Worm (Caenorhabditis elegans) whole organism, L2 larva: Measurements from ENCODE around the gene srbc-12.
"Not testable (repeated sequence)": the region's sequence is repeated elsewhere in the genome, so short reads cannot be mapped to it uniquely, and the experiment has no call there.

Experiments used
- F13H6.1 ChIP-seq: sonication (generic microtip); optimal IDR thresholded peaks from 2 replicates; lab custom pipeline; 2016; ENCODE audit warnings: missing genetic modification characterization, missing compliant biosample characterization
- Y55F3AM.14 ChIP-seq: fragments of 200-800 bp; sonication (Bioruptor generic); optimal IDR thresholded peaks from 2 replicates; lab custom pipeline; 2018; ENCODE audit warnings: mild to moderate bottlenecking, missing genetic modification characterization, missing compliant biosample characterization
- ceh-16 ChIP-seq: fragments of 150-350 bp; optimal IDR thresholded peaks from 2 replicates; lab custom pipeline; 2014; ENCODE audit warnings: missing biosample characterization, missing genetic modification characterization
- ceh-82 ChIP-seq: fragments of 150-350 bp; optimal IDR thresholded peaks from 2 replicates; lab custom pipeline; 2014; ENCODE audit warnings: missing biosample characterization, missing genetic modification characterization
- crh-2 ChIP-seq: sonication (generic microtip); optimal IDR thresholded peaks from 2 replicates; lab custom pipeline; 2017; ENCODE audit warnings: missing biosample characterization, missing genetic modification characterization
- dmd-4 ChIP-seq: sonication (generic microtip); optimal IDR thresholded peaks from 2 replicates; lab custom pipeline; 2017; ENCODE audit warnings: missing biosample characterization, missing genetic modification characterization
- elt-3 ChIP-seq: sonication (generic microtip); optimal IDR thresholded peaks from 2 replicates; lab custom pipeline; 2017; ENCODE audit warnings: missing biosample characterization, missing genetic modification characterization
- fos-1 ChIP-seq: fragments of 150-350 bp; optimal IDR thresholded peaks from 2 replicates; lab custom pipeline; 2014; ENCODE audit warnings: missing biosample characterization, missing genetic modification characterization
- gmeb-1 ChIP-seq: fragments of 150-350 bp; optimal IDR thresholded peaks from 2 replicates; lab custom pipeline; 2014; ENCODE audit warnings: missing biosample characterization, missing genetic modification characterization
- lin-13 ChIP-seq: fragments of 150-350 bp; optimal IDR thresholded peaks from 2 replicates; lab custom pipeline; 2014; ENCODE audit warnings: missing biosample characterization, missing genetic modification reagents, missing genetic modification characterization
- lin-39 ChIP-seq: fragments of 150-350 bp; optimal IDR thresholded peaks from 2 replicates; lab custom pipeline; 2014; ENCODE audit warnings: missing biosample characterization, missing genetic modification reagents, missing genetic modification characterization
- lsy-2 ChIP-seq, 2 experiments: fragments of 150-350 bp in 1 of 2; sonication (generic microtip) in 1 of 2; optimal IDR thresholded peaks; 2 replicates each; lab custom pipeline; 2014 to 2017; ENCODE audit warnings: missing biosample characterization in 2 of 2, missing genetic modification characterization in 2 of 2
- mab-5 ChIP-seq: fragments of 150-350 bp; optimal IDR thresholded peaks from 2 replicates; lab custom pipeline; 2014; ENCODE audit warnings: missing biosample characterization, missing genetic modification characterization
- mbf-1 ChIP-seq: sonication (generic microtip); optimal IDR thresholded peaks from 2 replicates; lab custom pipeline; 2017; ENCODE audit warnings: missing biosample characterization, missing genetic modification characterization
- nhr-10 ChIP-seq: sonication (generic microtip); optimal IDR thresholded peaks from 2 replicates; lab custom pipeline; 2017; ENCODE audit warnings: missing biosample characterization, missing genetic modification characterization
- nhr-11 ChIP-seq: fragments of 150-350 bp; optimal IDR thresholded peaks from 2 replicates; lab custom pipeline; 2014; ENCODE audit warnings: missing biosample characterization, missing genetic modification characterization
- nhr-129 ChIP-seq: fragments of 150-350 bp; optimal IDR thresholded peaks from 2 replicates; lab custom pipeline; 2014; ENCODE audit warnings: missing biosample characterization, missing genetic modification characterization
- nhr-21 ChIP-seq: fragments of 150-350 bp; optimal IDR thresholded peaks from 2 replicates; lab custom pipeline; 2014; ENCODE audit warnings: missing biosample characterization, missing genetic modification characterization
- nhr-23 ChIP-seq: fragments of 150-350 bp; optimal IDR thresholded peaks from 2 replicates; lab custom pipeline; 2014; ENCODE audit warnings: missing biosample characterization, missing genetic modification reagents, missing genetic modification characterization
- nhr-237 ChIP-seq: fragments of 150-350 bp; optimal IDR thresholded peaks from 2 replicates; lab custom pipeline; 2014; ENCODE audit warnings: missing biosample characterization, missing genetic modification characterization
- peb-1 ChIP-seq: fragments of 150-350 bp; optimal IDR thresholded peaks from 2 replicates; lab custom pipeline; 2014; ENCODE audit warnings: missing biosample characterization, missing genetic modification characterization
- sem-4 ChIP-seq: fragments of 150-350 bp; optimal IDR thresholded peaks from 2 replicates; lab custom pipeline; 2014; ENCODE audit warnings: missing biosample characterization, missing genetic modification reagents, missing genetic modification characterization
- sma-3 ChIP-seq: sonication (generic microtip); optimal IDR thresholded peaks from 2 replicates; lab custom pipeline; 2016; ENCODE audit warnings: missing genetic modification reagents, missing genetic modification characterization, missing compliant biosample characterization
- snpc-4 ChIP-seq: fragments of 150-350 bp; optimal IDR thresholded peaks from 2 replicates; lab custom pipeline; 2014; ENCODE audit warnings: missing biosample characterization, missing genetic modification characterization
- unc-55 ChIP-seq: fragments of 150-350 bp; sonication (generic microtip); optimal IDR thresholded peaks from 3 replicates; lab custom pipeline; 2014; ENCODE audit warnings: missing biosample characterization, missing genetic modification reagents, missing genetic modification characterization
- zag-1 ChIP-seq: fragments of 150-350 bp; optimal IDR thresholded peaks from 2 replicates; lab custom pipeline; 2014; ENCODE audit warnings: missing biosample characterization, missing genetic modification characterization

srbc-12 gene

DNA sequence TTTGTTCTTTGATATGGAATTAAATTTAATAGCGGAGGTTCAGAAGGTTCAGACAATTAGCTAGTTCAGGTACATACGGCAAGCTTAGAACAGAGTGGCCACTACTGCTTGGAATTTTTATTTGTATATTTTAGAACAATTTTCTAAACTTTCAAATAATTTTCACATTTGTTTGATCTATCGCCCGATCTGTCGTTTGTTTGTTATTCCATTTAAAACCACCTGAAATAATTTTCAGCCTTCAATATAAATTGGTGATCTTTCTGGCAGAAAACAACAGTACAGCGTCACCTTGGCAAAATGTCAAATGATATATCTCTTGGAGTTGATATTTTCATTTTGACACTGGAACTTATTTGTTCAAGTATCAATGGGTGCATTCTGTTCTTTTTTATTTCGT, 34.9 kb upstream of the srbc-12 start, which contains the start of gene R13D11.3:
R13D11.3 (plus strand) TSS at position 301 of the 400 bp plus-strand sequence.
- no peak for TF ChIP-seq unc-55 (GFP tag; lab: Kevin White, UChicago)
- no peak for TF ChIP-seq gmeb-1 (tag; lab: Kevin White, UChicago)
- no peak for TF ChIP-seq elt-3 (tag; lab: Kevin White, UChicago)
- no peak for TF ChIP-seq peb-1
- no peak for TF ChIP-seq nhr-11 (tag; lab: Kevin White, UChicago)
- no peak for TF ChIP-seq lsy-2 (tag; optimal IDR thresholded peaks at IDR 0.05; lab: Kevin White, UChicago)
- no peak for TF ChIP-seq ceh-16 (tag; lab: Kevin White, UChicago)
- TF ChIP-seq crh-2 (tag; lab: Kevin White, UChicago): no peak
- no peak for TF ChIP-seq nhr-129 (tag; lab: Kevin White, UChicago)
- TF ChIP-seq, all 48 proteins: peak for 0

DNA sequence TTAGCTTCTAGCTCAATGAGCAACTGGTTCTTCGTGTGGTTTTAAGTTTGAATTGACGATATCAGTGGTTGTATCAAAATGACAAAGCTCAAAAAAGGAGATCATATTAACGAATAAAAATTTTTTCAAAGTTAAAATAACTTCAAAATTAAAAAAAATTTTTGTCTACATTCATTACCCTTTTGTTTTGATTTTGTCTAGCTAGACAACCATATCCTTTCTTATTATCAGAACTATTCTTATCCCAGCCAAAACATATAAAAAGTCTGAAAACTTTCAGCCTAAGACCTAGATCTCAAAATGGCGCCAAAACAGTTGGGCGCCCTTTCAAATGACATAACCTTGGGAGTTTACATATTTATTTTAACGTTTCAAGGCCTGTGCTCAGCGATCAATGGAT, 32.4 kb upstream of the srbc-12 start, which contains the start of gene R13D11.1:
R13D11.1 (plus strand) TSS at position 301 of the 400 bp plus-strand sequence.
- TF ChIP-seq nhr-11 (tag; lab: Kevin White, UChicago) (no peak), mab-5 (no peak)

DNA sequence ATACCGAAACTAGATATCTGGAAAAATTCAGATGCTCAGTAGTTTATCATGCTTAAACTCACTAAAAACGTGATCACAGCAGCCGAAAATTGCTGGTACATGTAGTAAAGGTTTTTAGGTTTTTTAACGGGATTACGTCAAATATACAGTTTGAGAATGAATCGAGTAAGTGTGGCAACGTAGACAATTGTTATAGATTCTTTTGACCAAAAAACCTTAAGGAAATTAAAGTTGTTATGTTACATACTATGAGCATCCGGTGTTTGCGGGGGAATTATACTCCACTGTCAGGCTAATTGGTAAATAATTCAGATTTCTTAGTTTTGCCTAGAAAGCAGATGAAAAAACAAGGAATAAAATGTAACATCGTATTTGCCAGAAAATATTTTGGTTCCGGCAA, 29.0 kb upstream of the srbc-12 start, which contains the start of gene srx-32:
srx-32 (minus strand) TSS at position 101 of the 400 bp plus-strand sequence.
- TF ChIP-seq Y55F3AM.14 (GFP tag; lab: Kevin White, UChicago); unc-55 (GFP tag; lab: Kevin White, UChicago); lin-39 (tag; lab: Kevin White, UChicago): not testable (repeated sequence)

DNA sequence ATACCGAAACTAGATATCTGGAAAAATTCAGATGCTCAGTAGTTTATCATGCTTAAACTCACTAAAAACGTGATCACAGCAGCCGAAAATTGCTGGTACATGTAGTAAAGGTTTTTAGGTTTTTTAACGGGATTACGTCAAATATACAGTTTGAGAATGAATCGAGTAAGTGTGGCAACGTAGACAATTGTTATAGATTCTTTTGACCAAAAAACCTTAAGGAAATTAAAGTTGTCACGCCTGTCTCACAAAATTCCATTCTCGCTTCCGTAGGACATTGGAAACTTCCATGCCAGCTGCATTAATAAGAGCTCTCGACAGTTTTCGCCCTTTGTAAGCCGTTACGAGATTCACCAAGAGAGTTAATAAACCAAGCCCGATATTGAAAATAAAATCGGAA, 26.7 kb upstream of the srbc-12 start, which contains the start of gene srx-31:
srx-31 (minus strand) TSS at position 101 of the 400 bp plus-strand sequence.
- TF ChIP-seq F13H6.1, gmeb-1, sem-4 (tag; lab: Kevin White, UChicago): not testable (repeated sequence)

DNA sequence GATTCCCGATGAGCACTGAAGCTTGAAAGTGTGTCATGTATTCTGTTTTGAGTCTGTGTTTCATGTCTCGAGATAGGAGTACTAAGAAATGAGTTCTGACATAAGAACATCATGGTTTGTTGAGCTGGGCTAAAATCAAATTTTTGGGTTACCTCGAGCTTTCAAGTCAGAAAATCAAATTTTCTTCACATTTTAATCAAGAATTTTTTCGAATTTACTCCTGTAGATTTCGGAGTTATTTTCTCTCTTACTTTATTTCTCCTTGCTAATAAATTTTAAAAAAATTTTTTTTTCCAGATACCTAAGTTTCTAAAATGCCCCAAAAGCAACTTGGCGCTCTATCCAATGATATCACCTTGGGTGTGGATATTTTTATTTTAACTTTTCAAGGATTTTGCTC, 23.5 kb upstream of the srbc-12 start, which contains the start of gene F41H8.2:
F41H8.2 (plus strand) TSS at position 301 of the 400 bp plus-strand sequence.
- TF ChIP-seq nhr-129 (tag; lab: Kevin White, UChicago): no peak
- TF ChIP-seq snpc-4 (tag; lab: Kevin White, UChicago): no peak
- TF ChIP-seq peb-1: no peak
- no peak for TF ChIP-seq crh-2 (tag; lab: Kevin White, UChicago)
- no peak for TF ChIP-seq zag-1
- TF ChIP-seq lsy-2 (tag; optimal IDR thresholded peaks at IDR 0.05; lab: Kevin White, UChicago): no peak
- no peak for TF ChIP-seq mbf-1 (tag; lab: Kevin White, UChicago)
- TF ChIP-seq nhr-10 (tag; lab: Kevin White, UChicago): no peak
- no peak for TF ChIP-seq nhr-23 (tag; lab: Kevin White, UChicago)
- no peak for TF ChIP-seq lin-13 (GFP tag; lab: Kevin White, UChicago)
- no peak for TF ChIP-seq nhr-21 (tag; lab: Kevin White, UChicago)
- no peak for TF ChIP-seq ceh-82 (tag; lab: Kevin White, UChicago)
- no peak for TF ChIP-seq fos-1
- TF ChIP-seq elt-3 (tag; lab: Kevin White, UChicago): no peak
- TF ChIP-seq dmd-4: no peak

DNA sequence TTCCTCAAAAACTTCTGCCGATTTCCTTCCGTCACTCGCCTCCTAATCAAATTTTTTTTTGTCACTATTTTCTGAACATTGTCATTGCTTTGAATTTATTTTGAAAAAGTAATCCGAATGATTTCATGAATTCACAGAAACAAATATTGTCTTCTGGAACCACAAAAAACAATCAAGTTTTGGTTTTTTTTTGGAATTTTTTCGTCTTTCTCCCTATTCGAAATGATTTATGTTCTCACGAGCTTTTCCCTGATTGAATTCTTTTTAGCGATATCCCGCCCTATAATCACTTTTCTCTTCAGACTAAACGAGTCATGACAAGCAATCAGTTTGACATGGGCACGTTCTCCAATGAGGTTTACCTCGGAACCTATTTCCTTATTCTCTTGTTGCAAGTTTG, 16.2 kb upstream of the srbc-12 start, which contains the start of gene F41H8.1:
F41H8.1 (plus strand) TSS at position 301 of the 400 bp plus-strand sequence.
- TF ChIP-seq sma-3 (GFP tag; lab: Kevin White, UChicago) (no peak), zag-1 (no peak), nhr-237 (tag; lab: Kevin White, UChicago) (no peak)
- TF ChIP-seq, all 48 proteins: peak for 0

DNA sequence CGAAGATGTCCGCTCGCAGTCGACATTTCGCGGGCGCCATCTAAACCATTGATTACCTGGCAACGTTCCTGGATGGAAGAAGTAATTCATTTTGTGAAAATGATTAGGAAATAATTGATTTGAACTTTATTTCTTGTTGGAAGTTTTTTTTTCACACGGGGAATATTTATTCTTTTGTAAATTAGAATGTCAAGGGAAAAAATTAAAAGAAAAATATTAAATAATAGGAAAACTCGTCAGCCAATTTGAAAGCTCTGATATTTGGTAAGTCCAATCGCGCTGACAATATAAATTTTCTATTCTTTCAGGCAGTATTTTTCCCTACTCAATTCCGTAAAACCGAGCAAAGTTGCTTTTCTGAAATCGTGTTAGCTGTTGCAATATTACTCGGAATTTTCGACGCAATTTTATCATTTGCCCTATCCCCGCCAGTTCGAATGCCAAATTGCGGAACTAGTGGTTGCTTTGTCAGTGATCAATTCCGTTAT, 10.6 kb upstream of the srbc-12 start, which contains the start of the genes K09C6.7 and K09C6.10:
K09C6.7 (minus strand) TSS at position 101 of the 488 bp plus-strand sequence.
K09C6.10 (plus strand) TSS at position 438 of the 488 bp plus-strand sequence.
- not testable (repeated sequence) for TF ChIP-seq F13H6.1, mbf-1, nhr-11 (tag; lab: Kevin White, UChicago)
